Worm (Caenorhabditis elegans) whole organism, mixed stage, embryonic: ENCODE results near the gene pho-9.

ENCODE experiments used
- ces-1 ChIP-seq: fragments of 150-350 bp; optimal IDR thresholded peaks from 2 replicates; lab custom pipeline; 2014; ENCODE audit warnings: missing biosample characterization, missing genetic modification reagents, missing genetic modification characterization
- drap-1 ChIP-seq: fragments of 200-800 bp; sonication (Bioruptor generic); optimal IDR thresholded peaks from 3 replicates; lab custom pipeline; 2018; ENCODE audit warnings: mild to moderate bottlenecking, missing genetic modification characterization, missing compliant biosample characterization
- elt-1 ChIP-seq: sonication (generic microtip); optimal IDR thresholded peaks from 2 replicates; lab custom pipeline; 2017; ENCODE audit warnings: missing genetic modification characterization, mild to moderate bottlenecking, missing compliant biosample characterization, antibody characterized with exemption, moderate library complexity, borderline replicate concordance; ENCODE audit not compliant: insufficient read depth
- lin-13 ChIP-seq: fragments of 150-350 bp; optimal IDR thresholded peaks from 2 replicates; lab custom pipeline; 2014; ENCODE audit warnings: missing biosample characterization, missing genetic modification characterization
- nhr-12 ChIP-seq: fragments of 150-350 bp; optimal IDR thresholded peaks from 2 replicates; lab custom pipeline; 2014; ENCODE audit warnings: missing biosample characterization, missing genetic modification characterization
- nhr-76 ChIP-seq: sonication (generic microtip); optimal IDR thresholded peaks from 2 replicates; lab custom pipeline; 2017; ENCODE audit warnings: missing biosample characterization, missing genetic modification characterization
- snpc-4 ChIP-seq: fragments of 150-350 bp; optimal IDR thresholded peaks from 2 replicates; lab custom pipeline; 2014; ENCODE audit warnings: missing biosample characterization, missing genetic modification characterization
- unc-39 ChIP-seq: fragments of 150-350 bp; optimal IDR thresholded peaks from 2 replicates; lab custom pipeline; 2014; ENCODE audit warnings: missing biosample characterization, missing genetic modification characterization

DNA sequence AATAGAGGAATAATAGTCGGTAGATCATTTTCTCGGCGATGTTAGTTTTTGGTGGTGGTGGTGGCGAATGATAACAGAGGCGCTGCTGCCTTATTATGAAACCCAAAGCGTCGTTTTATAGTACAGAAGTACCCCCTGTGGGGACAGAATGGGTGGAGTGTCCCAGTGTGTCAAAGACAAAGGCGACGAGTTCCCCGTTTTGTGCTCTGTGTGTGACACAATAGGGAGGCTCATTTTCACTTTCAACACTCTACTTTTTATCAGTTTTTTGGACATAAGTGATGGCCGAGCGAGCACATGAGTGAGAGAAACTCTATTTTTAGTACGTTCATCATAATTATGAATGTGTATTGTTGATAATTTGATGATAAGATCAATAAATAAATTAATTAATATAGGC lies at the start of gene pho-9:
- TF ChIP-seq elt-1 (tag; lab: Kevin White, UChicago) (no peak), ces-1 (GFP tag; lab: Kevin White, UChicago) (no peak), nhr-12 (tag; lab: Kevin White, UChicago) (no peak), unc-39 (no peak), snpc-4 (tag; lab: Kevin White, UChicago) (no peak), nhr-76 (no peak), lin-13 (no peak), drap-1 (GFP tag; lab: Kevin White, UChicago) (no peak)
